Worm (Caenorhabditis elegans) whole organism, dauer: ENCODE data around the gene cah-5.

Source experiments
- unc-62 ChIP-seq: sonication (generic microtip); optimal IDR thresholded peaks from 2 replicates; lab custom pipeline; 2017; ENCODE audit warnings: missing biosample characterization, missing genetic modification reagents, missing genetic modification characterization

cah-5 gene

ce11 chrX:7061265-7061664, 41.4 kb downstream of the cah-5 start:
- TF ChIP-seq unc-62 (GFP tag; lab: Kevin White, UChicago): no peak

DNA sequence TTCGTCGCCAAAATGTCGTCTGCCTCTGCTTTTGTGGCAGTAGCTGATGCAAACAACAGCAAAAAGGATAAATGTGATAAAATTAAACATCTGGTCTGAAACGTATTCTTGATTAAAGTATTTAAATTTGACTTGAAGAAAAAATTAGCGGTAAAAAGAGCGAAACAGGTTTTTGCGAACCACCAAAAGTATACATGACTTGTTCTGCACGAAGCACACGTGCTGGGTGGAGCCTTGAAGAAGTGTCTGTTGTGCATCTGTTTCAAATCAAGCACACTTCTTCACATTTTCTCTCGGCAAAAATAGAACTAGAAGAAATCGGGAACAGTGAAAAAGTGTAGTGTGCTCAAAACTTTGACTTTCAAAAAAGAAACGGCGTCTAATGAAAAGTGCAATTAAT, 43.4 kb downstream of the cah-5 start, which contains the start of gene B0403.3:
TSS of gene B0403.3 (minus strand) at position 101 of the 400 bp plus-strand sequence.
- no peak for TF ChIP-seq unc-62 (GFP tag; lab: Kevin White, UChicago)

ce11 chrX:7066003-7066402, 46.2 kb downstream of the cah-5 start:
- TF ChIP-seq unc-62 (GFP tag; lab: Kevin White, UChicago): no peak

DNA sequence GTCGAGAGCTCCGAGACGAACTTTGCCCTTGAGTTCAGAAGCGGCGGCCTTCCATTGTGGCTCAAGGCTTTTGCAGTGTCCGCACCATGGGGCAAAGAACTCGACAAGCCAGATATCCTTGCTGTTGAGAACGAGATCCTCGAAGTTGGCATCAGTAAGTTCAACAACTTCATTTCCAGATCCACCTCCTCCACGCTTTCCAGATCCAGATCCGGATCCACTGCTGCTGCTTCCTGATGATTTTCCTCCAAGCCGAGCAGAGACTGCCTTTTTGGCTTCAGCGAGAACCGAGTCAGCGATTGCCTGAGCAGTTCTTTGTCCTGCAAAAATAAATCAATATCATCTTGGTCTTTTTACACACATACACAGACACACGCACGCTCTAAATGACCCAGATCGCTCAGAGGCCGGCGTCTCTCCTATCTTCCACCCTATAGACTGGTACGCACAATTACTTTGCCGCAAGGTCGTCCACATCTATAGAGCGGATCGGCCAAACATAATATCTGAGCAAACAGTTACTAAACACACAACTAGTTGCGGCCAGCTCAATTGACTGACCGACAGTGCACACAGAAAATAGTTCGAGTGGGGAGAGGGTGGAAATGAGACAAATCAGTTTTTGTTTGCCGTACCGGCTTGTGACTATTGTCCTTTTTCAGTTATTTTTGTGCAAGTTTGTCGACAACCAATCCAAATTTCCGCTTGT, 47.6 kb downstream of the cah-5 start:
- TF ChIP-seq unc-62 (GFP tag; lab: Kevin White, UChicago): no peak

DNA sequence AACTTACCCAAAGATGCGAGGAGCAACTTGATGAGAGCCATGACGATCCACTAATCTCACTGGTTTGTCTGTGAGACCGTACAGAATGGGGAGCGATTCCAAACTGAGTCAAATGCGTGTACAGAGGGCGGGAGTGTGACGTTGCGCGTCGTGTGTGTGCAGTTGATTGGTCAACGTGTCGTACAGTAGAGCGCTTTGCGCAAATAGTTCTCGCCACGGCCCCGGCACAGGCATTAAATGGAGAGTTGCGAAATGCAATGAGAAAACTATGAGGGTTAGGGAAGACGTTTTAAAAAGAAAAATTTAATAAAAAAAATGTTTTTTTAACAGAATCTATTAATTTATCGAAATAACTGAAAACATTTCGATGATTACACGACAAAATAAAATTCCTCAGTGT, 48.6 kb downstream of the cah-5 start, which contains the start of gene pdi-6:
TSS of gene pdi-6 (minus strand) at position 164 of the 400 bp plus-strand sequence.
- no peak for TF ChIP-seq unc-62 (GFP tag; lab: Kevin White, UChicago)
